Worm (Caenorhabditis elegans) whole organism, late embryonic: ENCODE data around the gene T28A11.18.

Experiments
- K02D7.2 ChIP-seq: sonication (generic microtip); optimal IDR thresholded peaks from 2 replicates; lab custom pipeline; 2017; ENCODE audit warnings: mild to moderate bottlenecking, missing genetic modification characterization, missing compliant biosample characterization
- lim-6 ChIP-seq: sonication (generic microtip); optimal IDR thresholded peaks from 2 replicates; lab custom pipeline; 2016; ENCODE audit warnings: missing genetic modification characterization, missing compliant biosample characterization
- mec-3 ChIP-seq: sonication (generic microtip); optimal IDR thresholded peaks from 2 replicates; lab custom pipeline; 2016; ENCODE audit warnings: borderline replicate concordance, missing genetic modification characterization, missing compliant biosample characterization
- pha-4 ChIP-seq: fragments of 150-350 bp; optimal IDR thresholded peaks from 2 replicates; lab custom pipeline; 2018; ENCODE audit warnings: missing biosample characterization, missing genetic modification reagents, missing genetic modification characterization
- rnt-1 ChIP-seq: sonication (generic microtip); optimal IDR thresholded peaks from 2 replicates; lab custom pipeline; 2016; ENCODE audit warnings: missing genetic modification characterization, missing compliant biosample characterization
- sox-4 ChIP-seq: sonication (generic microtip); optimal IDR thresholded peaks from 2 replicates; lab custom pipeline; 2017; ENCODE audit warnings: mild to moderate bottlenecking, missing genetic modification characterization, inconsistent platforms, missing compliant biosample characterization
- unc-55 ChIP-seq: sonication (generic microtip); optimal IDR thresholded peaks from 2 replicates; lab custom pipeline; 2017; ENCODE audit warnings: missing biosample characterization, missing genetic modification reagents, missing genetic modification characterization

- TF ChIP-seq rnt-1 (tag; lab: Kevin White, UChicago) (no peak), sox-4 (no peak), mec-3 (no peak), K02D7.2 (tag; lab: Kevin White, UChicago) (no peak), lim-6 (tag; lab: Kevin White, UChicago) (no peak), pha-4 (tag; lab: Kevin White, UChicago) (no peak), unc-55 (GFP tag; lab: Kevin White, UChicago) (no peak)
Measured at ce11 chrV:3273156-3273555, 5.3 kb upstream of the T28A11.18 start, which contains the start of gene T28A11.20.
